Fruit fly (Drosophila melanogaster): ENCODE results near the gene ZC3H3.

The ZC3H3 gene

dm6 chr3L:8546355-8546771 is 36.8 kb upstream of the ZC3H3 start (continued):
- TF ChIP-seq fd64A (GFP tag; optimal IDR thresholded peaks at IDR 0.05) (no peak), org-1 (GFP tag; optimal IDR thresholded peaks at IDR 0.05) (no peak), CG11723 (GFP tag; optimal IDR thresholded peaks at IDR 0.05) (no peak), amos (GFP tag; IDR thresholded peaks at IDR 0.05; ENCODE audit: partially characterized antibody) (no peak; the same call in 1 of the 2 replicates), CG34376 (GFP tag; optimal IDR thresholded peaks at IDR 0.05) (no peak), CG10366 (GFP tag; IDR thresholded peaks at IDR 0.05) (no peak), klu (GFP tag; IDR thresholded peaks at IDR 0.05) (no peak), nerfin-2 (GFP tag; IDR thresholded peaks at IDR 0.05; ENCODE audit: partially characterized antibody) (no peak), CG15514 (GFP tag; optimal IDR thresholded peaks at IDR 0.05) (peak; percentile 62), Ssrp (tag; optimal IDR thresholded peaks at IDR 0.05) (no peak), CG5953 (GFP tag; IDR thresholded peaks at IDR 0.05) (0 out of 2 replicates have a peak, but pooled peaks have one; percentile 6), MESR4 (GFP tag; optimal IDR thresholded peaks at IDR 0.05) (no peak), CG18599 (GFP tag; optimal IDR thresholded peaks at IDR 0.05) (peak; percentile 20), pita (GFP tag; optimal IDR thresholded peaks at IDR 0.05) (no peak), fd96Cb (tag; optimal IDR thresholded peaks at IDR 0.05) (no peak), CG34224 (GFP tag; IDR thresholded peaks at IDR 0.05; ENCODE audit: partially characterized antibody) (peak; percentile 67), Dek (tag; optimal IDR thresholded peaks at IDR 0.05) (no peak), CG11560 (tag; IDR thresholded peaks at IDR 0.05) (no peak), CG11456 (GFP tag; IDR thresholded peaks at IDR 0.05) (no peak), CG15011 (GFP tag; optimal IDR thresholded peaks at IDR 0.05) (no peak), gro (GFP tag; optimal IDR thresholded peaks at IDR 0.05) (no peak), bowl (GFP tag; IDR thresholded peaks at IDR 0.05) (0 out of 2 replicates have a peak, but pooled peaks have one; percentile 45), CG4707 (GFP tag; optimal IDR thresholded peaks at IDR 0.05) (no peak), eyg (GFP tag; optimal IDR thresholded peaks at IDR 0.05) (no peak), rib (GFP tag; IDR thresholded peaks at IDR 0.05) (peak; percentile 32; the same call in 1 of the 2 replicates), ac (GFP tag; optimal IDR thresholded peaks at IDR 0.05) (no peak), yki (optimal IDR thresholded peaks at IDR 0.05) (peak; percentile 86), nom (GFP tag; optimal IDR thresholded peaks at IDR 0.05) (peak; percentile 89), CG3847 (GFP tag; IDR thresholded peaks at IDR 0.05) (no peak), CG4854 (GFP tag; optimal IDR thresholded peaks at IDR 0.05) (no peak), cg (GFP tag; optimal IDR thresholded peaks at IDR 0.05) (no peak), nmo (GFP tag; optimal IDR thresholded peaks at IDR 0.05) (no peak), CG6272 (GFP tag; IDR thresholded peaks at IDR 0.05) (no peak), Lhr (GFP tag; optimal IDR thresholded peaks at IDR 0.05) (no peak), Camta (GFP tag; optimal IDR thresholded peaks at IDR 0.05) (no peak), CG2875 (GFP tag; optimal IDR thresholded peaks at IDR 0.05) (no peak), caup (GFP tag; optimal IDR thresholded peaks at IDR 0.05; ENCODE audit: severe bottlenecking) (peak; percentile 24), Chrac-16 (GFP tag; optimal IDR thresholded peaks at IDR 0.05) (no peak), CG12391 (tag; optimal IDR thresholded peaks at IDR 0.05) (no peak), CG1647 (GFP tag; optimal IDR thresholded peaks at IDR 0.05) (no peak), sens (GFP tag) (peak; percentile 51), CG9932 (GFP tag; IDR thresholded peaks at IDR 0.05) (0 out of 2 replicates have a peak, but pooled peaks have one; percentile 34), pnt (GFP tag; optimal IDR thresholded peaks at IDR 0.05) (no peak), CG7839 (tag; optimal IDR thresholded peaks at IDR 0.05) (peak; percentile 2), grn (GFP tag; optimal IDR thresholded peaks at IDR 0.05) (no peak), ranshi (GFP tag; IDR thresholded peaks at IDR 0.05) (peak; percentile 17; the same call in 1 of the 2 replicates), CG18619 (GFP tag; optimal IDR thresholded peaks at IDR 0.05) (no peak), CG12071 (GFP tag; optimal IDR thresholded peaks at IDR 0.05) (peak; percentile 42), Dll (GFP tag; IDR thresholded peaks at IDR 0.05; ENCODE audit: partially characterized antibody) (peak; percentile 21; the same call in 1 of the 4 replicates), dan (GFP tag; IDR thresholded peaks at IDR 0.05) (no peak)
